Fruit fly (Drosophila melanogaster): ENCODE results near the gene CG9837.

DNA sequence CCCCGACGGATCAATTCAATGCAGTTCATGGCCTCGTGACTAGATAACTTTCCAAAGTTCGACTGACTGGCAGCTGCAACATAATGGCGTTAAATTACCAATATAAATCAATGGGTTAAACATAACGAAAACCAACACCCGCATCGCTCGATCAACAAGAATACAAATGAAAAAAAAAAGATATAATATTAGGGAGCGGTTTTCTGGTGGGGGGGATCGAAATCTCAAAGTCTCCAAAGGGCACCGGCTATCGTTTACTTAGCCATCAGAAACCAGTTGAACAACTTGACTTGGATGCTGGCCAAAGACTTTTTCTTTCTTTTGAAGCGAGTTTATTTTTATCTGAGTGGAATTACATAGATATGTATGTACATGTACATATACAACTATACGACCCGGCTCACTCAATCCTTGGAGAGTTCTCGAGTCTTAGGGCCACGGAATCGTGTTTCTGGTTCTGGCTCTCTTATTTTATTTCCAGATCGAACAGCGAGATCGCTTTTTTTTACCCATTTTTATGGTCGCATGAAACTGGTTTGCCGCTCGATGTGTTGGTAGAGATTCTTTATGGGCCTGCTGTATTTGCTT is 41.3 kb upstream of the CG9837 start:
- TF ChIP-seq Dll (optimal IDR thresholded peaks at IDR 0.05) (no peak), psq (optimal IDR thresholded peaks at IDR 0.05) (no peak), pan (optimal IDR thresholded peaks at IDR 0.05) (no peak), EcR (GFP tag; optimal IDR thresholded peaks at IDR 0.05) (no peak), usp (GFP tag; optimal IDR thresholded peaks at IDR 0.05) (no peak), CG8478 (optimal IDR thresholded peaks at IDR 0.05) (no peak)
